Fruit fly (Drosophila melanogaster) whole organism, embryonic: ENCODE data around the gene COX5B.

ENCODE experiments used
- Ada2b ChIP-seq: fragments of 200-800 bp; sonication (Bioruptor generic); IDR thresholded peaks from 2 replicates; pipeline ENCODE4 v1.3.6; 2022; ENCODE audit warnings: missing biosample characterization, missing genetic modification characterization
- C15 ChIP-seq: fragments of 200-800 bp; sonication (Bioruptor generic); IDR thresholded peaks from 3 replicates; pipeline ENCODE4 v1.3.6; 2022; ENCODE audit warnings: missing biosample characterization, missing genetic modification characterization
- CG10462 ChIP-seq: fragments of 200-800 bp; sonication (Bioruptor generic); optimal IDR thresholded peaks from 2 replicates; lab custom pipeline; 2016; ENCODE audit warnings: missing biosample characterization, missing genetic modification characterization
- CG12391 ChIP-seq: fragments of 200-800 bp; sonication (Bioruptor generic); optimal IDR thresholded peaks from 3 replicates; lab custom pipeline; 2018; ENCODE audit warnings: missing biosample characterization, mild to moderate bottlenecking, missing genetic modification characterization, moderate library complexity
- CG13424 ChIP-seq: fragments of 200-800 bp; sonication (Bioruptor generic); optimal IDR thresholded peaks from 2 replicates; lab custom pipeline; 2019; ENCODE audit warnings: missing biosample characterization, mild to moderate bottlenecking, missing genetic modification characterization, moderate library complexity
- CG14860 ChIP-seq: fragments of 200-800 bp; sonication (Bioruptor generic); IDR thresholded peaks from 3 replicates; pipeline ENCODE4 v1.3.6; 2022; ENCODE audit warnings: missing biosample characterization, missing genetic modification characterization; ENCODE audit not compliant: partially characterized antibody
- CG15011 ChIP-seq: fragments of 200-800 bp; sonication (Bioruptor generic); optimal IDR thresholded peaks from 3 replicates; lab custom pipeline; 2018; ENCODE audit warnings: missing biosample characterization, mild to moderate bottlenecking, missing genetic modification characterization
- CG15073 ChIP-seq: fragments of 200-800 bp; sonication (Bioruptor generic); optimal IDR thresholded peaks from 2 replicates; lab custom pipeline; 2016; ENCODE audit warnings: missing biosample characterization, missing genetic modification characterization
- CG15696 ChIP-seq: fragments of 200-800 bp; sonication (Bioruptor generic); optimal IDR thresholded peaks from 2 replicates; lab custom pipeline; 2019; ENCODE audit warnings: missing biosample characterization, mild to moderate bottlenecking, missing genetic modification characterization, moderate library complexity
- CG17328 ChIP-seq: fragments of 200-800 bp; sonication (Bioruptor generic); IDR thresholded peaks from 2 replicates; pipeline ENCODE4 v1.3.6; 2022; ENCODE audit warnings: missing biosample characterization, missing genetic modification characterization
- CG17385 ChIP-seq: fragments of 200-800 bp; sonication (Bioruptor generic); optimal IDR thresholded peaks from 3 replicates; lab custom pipeline; 2018; ENCODE audit warnings: missing biosample characterization, mild to moderate bottlenecking, missing genetic modification characterization
- CG17612 ChIP-seq: fragments of 200-800 bp; sonication (Bioruptor generic); IDR thresholded peaks from 2 replicates; pipeline ENCODE4 v1.3.6; 2022; ENCODE audit warnings: missing biosample characterization, missing genetic modification characterization
- CG18599 ChIP-seq: fragments of 200-800 bp; sonication (Bioruptor generic); optimal IDR thresholded peaks from 3 replicates; lab custom pipeline; 2017; ENCODE audit warnings: missing biosample characterization, missing genetic modification characterization, mild to moderate bottlenecking, moderate library complexity, missing genetic modification reagents
- CG2129 ChIP-seq: fragments of 200-800 bp; sonication (Bioruptor generic); IDR thresholded peaks from 2 replicates; pipeline ENCODE4 v1.3.6; 2022; ENCODE audit warnings: missing biosample characterization, missing genetic modification characterization; ENCODE audit not compliant: partially characterized antibody
- CG2202 ChIP-seq: fragments of 200-800 bp; sonication (Bioruptor generic); optimal IDR thresholded peaks from 2 replicates; lab custom pipeline; 2018; ENCODE audit warnings: missing biosample characterization, mild to moderate bottlenecking, missing genetic modification characterization
- CG30431 ChIP-seq: fragments of 200-800 bp; sonication (Bioruptor generic); optimal IDR thresholded peaks from 2 replicates; lab custom pipeline; 2017; ENCODE audit warnings: missing biosample characterization, missing genetic modification characterization
- CG33557 ChIP-seq: fragments of 200-800 bp; sonication (Bioruptor generic); optimal IDR thresholded peaks from 2 replicates; lab custom pipeline; 2019; ENCODE audit warnings: missing biosample characterization, mild to moderate bottlenecking, missing genetic modification characterization, moderate library complexity
- CG3407 ChIP-seq: fragments of 200-800 bp; sonication (Bioruptor generic); optimal IDR thresholded peaks from 2 replicates; lab custom pipeline; 2018; ENCODE audit warnings: missing biosample characterization, mild to moderate bottlenecking, missing genetic modification characterization
- CG6683 ChIP-seq: fragments of 200-800 bp; sonication (Bioruptor generic); optimal IDR thresholded peaks from 2 replicates; lab custom pipeline; 2017; ENCODE audit warnings: missing biosample characterization, mild to moderate bottlenecking, missing genetic modification characterization, missing genetic modification reagents
- CG6791 ChIP-seq: fragments of 200-800 bp; sonication (Bioruptor generic); IDR thresholded peaks from 3 replicates; pipeline ENCODE4 v1.3.6; 2022; ENCODE audit warnings: missing biosample characterization, missing genetic modification characterization; ENCODE audit not compliant: partially characterized antibody
- CG8388 ChIP-seq: fragments of 200-800 bp; sonication (Bioruptor generic); optimal IDR thresholded peaks from 2 replicates; lab custom pipeline; 2019; ENCODE audit warnings: missing biosample characterization, mild to moderate bottlenecking, missing genetic modification characterization, moderate library complexity
- CG9215 ChIP-seq: fragments of 200-800 bp; sonication (Bioruptor generic); IDR thresholded peaks from 2 replicates; pipeline ENCODE4 v1.3.6; 2022; ENCODE audit warnings: missing biosample characterization, missing genetic modification characterization
- CG9437 ChIP-seq: fragments of 200-800 bp; sonication (Bioruptor generic); optimal IDR thresholded peaks from 2 replicates; lab custom pipeline; 2018; ENCODE audit warnings: missing biosample characterization, mild to moderate bottlenecking, missing genetic modification characterization
- CoRest ChIP-seq: fragments of 200-800 bp; sonication (Bioruptor generic); optimal IDR thresholded peaks from 3 replicates; lab custom pipeline; 2018; ENCODE audit warnings: missing biosample characterization, mild to moderate bottlenecking, missing genetic modification characterization, moderate library complexity
- Dp ChIP-seq: fragments of 200-800 bp; sonication (Bioruptor generic); optimal IDR thresholded peaks from 2 replicates; lab custom pipeline; 2018; ENCODE audit warnings: missing biosample characterization, mild to moderate bottlenecking, missing genetic modification characterization, moderate library complexity
- Fer2 ChIP-seq: fragments of 200-800 bp; sonication (Bioruptor generic); optimal IDR thresholded peaks from 2 replicates; lab custom pipeline; 2018; ENCODE audit warnings: missing biosample characterization, mild to moderate bottlenecking, missing genetic modification characterization, moderate library complexity
- Hr39 ChIP-seq: fragments of >200 bp; optimal IDR thresholded peaks from 2 replicates; lab custom pipeline; 2017
- Jarid2 ChIP-seq: fragments of 200-800 bp; sonication (Bioruptor generic); optimal IDR thresholded peaks from 3 replicates; lab custom pipeline; 2017; ENCODE audit warnings: mild to moderate bottlenecking, missing biosample characterization, missing genetic modification reagents, missing genetic modification characterization
- Lhr ChIP-seq: fragments of 200-800 bp; sonication (Bioruptor generic); optimal IDR thresholded peaks from 3 replicates; lab custom pipeline; 2017; ENCODE audit warnings: mild to moderate bottlenecking, missing biosample characterization, missing genetic modification reagents, missing genetic modification characterization
- MBD-R2 ChIP-seq: fragments of 200-800 bp; sonication (Bioruptor generic); IDR thresholded peaks from 2 replicates; pipeline ENCODE4 v1.3.6; 2022; ENCODE audit warnings: missing biosample characterization, missing genetic modification characterization
- MTF-1 ChIP-seq: fragments of 200-800 bp; sonication (Bioruptor generic); optimal IDR thresholded peaks from 2 replicates; lab custom pipeline; 2018; ENCODE audit warnings: missing biosample characterization, mild to moderate bottlenecking, missing genetic modification characterization, borderline replicate concordance
- Meics ChIP-seq: fragments of 200-800 bp; sonication (Bioruptor generic); optimal IDR thresholded peaks from 2 replicates; lab custom pipeline; 2017; ENCODE audit warnings: missing biosample characterization, mild to moderate bottlenecking, missing genetic modification characterization
- Oli ChIP-seq: fragments of 200-800 bp; sonication (Bioruptor generic); optimal IDR thresholded peaks from 2 replicates; lab custom pipeline; 2018; ENCODE audit warnings: missing biosample characterization, mild to moderate bottlenecking, missing genetic modification characterization, moderate library complexity
- PHDP ChIP-seq: fragments of 200-800 bp; sonication (Bioruptor generic); optimal IDR thresholded peaks from 3 replicates; lab custom pipeline; 2018; ENCODE audit warnings: missing biosample characterization, mild to moderate bottlenecking, missing genetic modification characterization, moderate library complexity
- Vsx1 ChIP-seq: fragments of 200-800 bp; sonication (Bioruptor generic); optimal IDR thresholded peaks from 2 replicates; lab custom pipeline; 2017; ENCODE audit warnings: missing biosample characterization, mild to moderate bottlenecking, missing genetic modification characterization, missing genetic modification reagents
- bab2 ChIP-seq: fragments of 200-800 bp; sonication (Bioruptor generic); optimal IDR thresholded peaks from 2 replicates; lab custom pipeline; 2016; ENCODE audit warnings: missing biosample characterization, missing genetic modification characterization
- cas ChIP-seq: fragments of 200-800 bp; sonication (Bioruptor generic); IDR thresholded peaks from 2 replicates; pipeline ENCODE4 v1.3.6; 2022; ENCODE audit warnings: missing biosample characterization, missing genetic modification characterization
- chif ChIP-seq, 2 experiments: fragments of 200-800 bp; sonication (Bioruptor generic); optimal IDR thresholded peaks; 3 replicates each; lab custom pipeline; 2016; ENCODE audit warnings: missing biosample characterization in 2 of 2, missing genetic modification characterization in 2 of 2
- gce ChIP-seq: fragments of 200-800 bp; sonication (Bioruptor generic); IDR thresholded peaks from 3 replicates; pipeline ENCODE4 v1.3.6; 2022; ENCODE audit warnings: missing biosample characterization, missing genetic modification characterization
- gcm2 ChIP-seq: fragments of 200-800 bp; sonication (Bioruptor generic); optimal IDR thresholded peaks from 2 replicates; lab custom pipeline; 2016; ENCODE audit warnings: missing biosample characterization, missing genetic modification characterization
- gem ChIP-seq: fragments of 200-800 bp; sonication (Bioruptor generic); optimal IDR thresholded peaks from 2 replicates; lab custom pipeline; 2019; ENCODE audit warnings: missing biosample characterization, mild to moderate bottlenecking, missing genetic modification characterization, moderate library complexity
- hb ChIP-seq: fragments of 200-800 bp; sonication (Bioruptor generic); IDR thresholded peaks from 3 replicates; pipeline ENCODE4 v1.3.6; 2022; ENCODE audit warnings: missing biosample characterization, missing genetic modification characterization; ENCODE audit not compliant: partially characterized antibody
- hkb ChIP-seq, 2 experiments: fragments of 200-800 bp in 1 of 2; fragments of >200 bp in 1 of 2; sonication (Bioruptor generic) in 1 of 2; IDR thresholded peaks in 1 of 2; optimal IDR thresholded peaks in 1 of 2; 2 replicates each; pipeline versions ENCODE4 v1.3.6 to Lab custom; 2017 to 2022; ENCODE audit warnings: missing biosample characterization in 1 of 2, missing genetic modification characterization in 1 of 2
- pfk ChIP-seq: fragments of 200-800 bp; sonication (Bioruptor generic); optimal IDR thresholded peaks from 2 replicates; lab custom pipeline; 2018; ENCODE audit warnings: missing biosample characterization, mild to moderate bottlenecking, missing genetic modification characterization, moderate library complexity
- pzg ChIP-seq: fragments of 200-800 bp; sonication (Bioruptor generic); optimal IDR thresholded peaks from 3 replicates; lab custom pipeline; 2018; ENCODE audit warnings: missing biosample characterization, mild to moderate bottlenecking, missing genetic modification characterization, moderate library complexity
- repo ChIP-seq: fragments of 200-800 bp; sonication (Bioruptor generic); optimal IDR thresholded peaks from 2 replicates; lab custom pipeline; 2016; ENCODE audit warnings: missing biosample characterization, missing genetic modification characterization
- sim ChIP-seq: fragments of 200-800 bp; sonication (Bioruptor generic); IDR thresholded peaks from 2 replicates; pipeline ENCODE4 v1.3.6; 2022; ENCODE audit warnings: missing biosample characterization, missing genetic modification characterization
- sisA ChIP-seq: fragments of 200-800 bp; sonication (Bioruptor generic); IDR thresholded peaks from 2 replicates; pipeline ENCODE4 v1.3.6; 2022; ENCODE audit warnings: missing biosample characterization, missing genetic modification characterization
- sqz ChIP-seq: fragments of 200-800 bp; sonication (Bioruptor generic); optimal IDR thresholded peaks from 3 replicates; lab custom pipeline; 2018; ENCODE audit warnings: missing biosample characterization, mild to moderate bottlenecking, missing genetic modification characterization
- tx ChIP-seq: fragments of 200-800 bp; sonication (Bioruptor generic); optimal IDR thresholded peaks from 2 replicates; lab custom pipeline; 2016; ENCODE audit warnings: missing biosample characterization, missing genetic modification characterization

COX5B gene

dm6 chr2L:6595027-6595426 is 37.4 kb downstream of the COX5B start:
- TF ChIP-seq Dp (GFP tag; lab: Kevin White, UChicago) (no peak), sqz (GFP tag; lab: Kevin White, UChicago) (no peak), C15 (GFP tag; lab: Robert Waterston, UW) (no peak), gcm2 (GFP tag; lab: Kevin White, UChicago) (no peak), gem (tag; lab: Kevin White, UChicago) (peak; percentile 82), CG8388 (GFP tag; lab: Kevin White, UChicago) (peak; percentile 69), MBD-R2 (no peak), CG2202 (tag; lab: Kevin White, UChicago) (peak; percentile 28), CG10462 (peak; percentile 10), hb (no peak), CG2129 (GFP tag; lab: Robert Waterston, UW) (no peak), CG15073 (GFP tag; lab: Kevin White, UChicago) (no peak), Fer2 (tag; lab: Kevin White, UChicago) (no peak), bab2 (no peak), sim (no peak), CG6683 (GFP tag; lab: Kevin White, UChicago) (no peak), CG12391 (tag; lab: Kevin White, UChicago) (peak; percentile 75), gce (GFP tag; lab: Robert Waterston, UW) (no peak), CG14860 (GFP tag; lab: Robert Waterston, UW) (no peak), CG3407 (GFP tag; lab: Kevin White, UChicago) (peak; percentile 6), CG17385 (GFP tag; lab: Kevin White, UChicago) (peak; percentile 15), pzg (GFP tag; lab: Kevin White, UChicago) (no peak), MTF-1 (GFP tag; lab: Kevin White, UChicago) (no peak), CG15696 (tag; lab: Kevin White, UChicago) (no peak), sisA (GFP tag; lab: Robert Waterston, UW) (no peak), CG17328 (GFP tag; lab: Robert Waterston, UW) (peak; percentile 17; the same call in 1 of the 2 replicates), Vsx1 (GFP tag; lab: Kevin White, UChicago) (no peak), Ada2b (GFP tag; lab: Robert Waterston, UW) (no peak), PHDP (tag; lab: Kevin White, UChicago) (peak; percentile 57), CG13424 (tag; lab: Kevin White, UChicago) (peak; percentile 61), chif (GFP tag; optimal IDR thresholded peaks at IDR 0.05; lab: Kevin White, UChicago) (no peak), tx (GFP tag; lab: Kevin White, UChicago) (no peak), Oli (tag; lab: Kevin White, UChicago) (peak; percentile 19), hkb (optimal IDR thresholded peaks at IDR 0.05; lab: Kevin White, UChicago) (no peak), hkb (GFP tag; IDR thresholded peaks at IDR 0.05; lab: Robert Waterston, UW) (no peak), Jarid2 (GFP tag; lab: Kevin White, UChicago) (no peak), pfk (GFP tag; lab: Kevin White, UChicago) (no peak), CG30431 (GFP tag; lab: Kevin White, UChicago) (no peak), Hr39 (lab: Kevin White, UChicago) (no peak), Lhr (GFP tag; lab: Kevin White, UChicago) (no peak), CG9437 (GFP tag; lab: Kevin White, UChicago) (peak; percentile 30), CoRest (tag; lab: Kevin White, UChicago) (peak; percentile 0), CG17612 (GFP tag; lab: Robert Waterston, UW) (no peak), CG33557 (GFP tag; lab: Kevin White, UChicago) (peak; percentile 60), CG15011 (GFP tag; lab: Kevin White, UChicago) (no peak), CG9215 (GFP tag; lab: Robert Waterston, UW) (no peak), repo (no peak), CG6791 (no peak), cas (GFP tag; lab: Robert Waterston, UW) (no peak), Meics (GFP tag; lab: Kevin White, UChicago) (no peak), CG18599 (no peak)
